Worm (Caenorhabditis elegans): ENCODE measurements around the gene F46C8.1.

F46C8.1 gene

DNA sequence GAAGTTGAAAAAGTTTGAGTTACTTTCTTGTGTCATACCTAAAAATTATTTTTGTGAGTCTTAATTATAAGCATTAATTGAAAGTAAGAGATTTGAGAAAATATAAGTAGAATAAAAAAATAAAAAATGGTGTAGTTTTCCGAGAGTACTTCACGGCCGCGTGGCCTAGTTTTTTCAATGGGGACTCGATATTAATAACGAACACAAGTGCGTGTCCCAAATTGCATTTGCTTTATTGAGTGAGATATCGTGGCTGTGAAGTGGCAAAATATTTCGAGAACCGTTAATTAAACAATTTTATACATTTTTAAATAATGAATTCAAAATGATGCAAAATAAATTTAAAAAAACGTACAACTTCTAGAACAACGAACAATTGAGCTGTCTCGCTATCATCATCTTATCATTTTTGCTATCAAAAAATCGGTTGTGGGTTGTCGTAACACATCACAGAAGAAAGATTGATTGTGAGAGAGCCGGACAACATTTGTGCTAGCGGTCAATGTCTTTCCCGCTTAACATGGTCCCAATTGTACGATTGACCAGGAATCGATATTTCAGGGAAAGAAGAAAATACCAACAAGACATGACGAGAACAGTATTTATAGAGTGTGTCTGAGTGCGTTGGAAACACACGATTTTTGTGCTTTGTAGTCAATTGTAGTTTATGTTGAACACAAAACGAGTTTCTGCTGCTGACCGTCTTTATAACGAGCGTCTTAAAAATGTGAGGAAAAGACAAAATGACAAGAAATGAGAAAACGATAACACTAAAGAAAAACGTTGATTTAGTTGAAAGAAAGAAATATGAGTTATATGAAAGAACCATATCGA is 21.6 kb downstream of the F46C8.1 start, which contains the start of gene apy-1 (continued):
- no peak for TF ChIP-seq nhr-10 (tag; optimal IDR thresholded peaks at IDR 0.05)
- TF ChIP-seq D1046.2 (GFP tag; IDR thresholded peaks at IDR 0.05), result no peak
- TF ChIP-seq hmg-1.1 (GFP tag; IDR thresholded peaks at IDR 0.05), result no peak
- TF ChIP-seq F10B5.3 (tag; optimal IDR thresholded peaks at IDR 0.05), result no peak
- TF ChIP-seq ztf-7 (tag; optimal IDR thresholded peaks at IDR 0.05), result no peak
- TF ChIP-seq nhr-76 (tag; optimal IDR thresholded peaks at IDR 0.05), result no peak
- TF ChIP-seq aly-2 (tag; optimal IDR thresholded peaks at IDR 0.05), result no peak
- no peak for TF ChIP-seq lin-1 (GFP tag; IDR thresholded peaks at IDR 0.05)
- TF ChIP-seq Y48G9A.11 (GFP tag; IDR thresholded peaks at IDR 0.05), result no peak
- TF ChIP-seq daf-12 (tag; optimal IDR thresholded peaks at IDR 0.05), result no peak
- TF ChIP-seq F49E8.2 (tag; optimal IDR thresholded peaks at IDR 0.05; ENCODE audit: borderline replicate concordance), result no peak
- no peak for TF ChIP-seq nhr-237 (tag; optimal IDR thresholded peaks at IDR 0.05)
- no peak for TF ChIP-seq Y75B8A.6 (GFP tag; IDR thresholded peaks at IDR 0.05)
- TF ChIP-seq Y5F2A.4 (GFP tag; optimal IDR thresholded peaks at IDR 0.05), result no peak
- TF ChIP-seq zip-2 (tag; optimal IDR thresholded peaks at IDR 0.05), result no peak
- no peak for TF ChIP-seq arid-1 (GFP tag; conservative IDR thresholded peaks at IDR 0.05)
- TF ChIP-seq zag-1 (tag; optimal IDR thresholded peaks at IDR 0.05), result no peak
- no peak for TF ChIP-seq tag-97 (GFP tag; IDR thresholded peaks at IDR 0.05)
- no peak for TF ChIP-seq ceh-82 (tag; optimal IDR thresholded peaks at IDR 0.05)

- TF ChIP-seq F10B5.3 (tag; optimal IDR thresholded peaks at IDR 0.05), result no peak
- no peak for TF ChIP-seq dmd-8 (GFP tag; IDR thresholded peaks at IDR 0.05)
- TF ChIP-seq Y48G9A.11 (GFP tag; IDR thresholded peaks at IDR 0.05), result no peak
- TF ChIP-seq Y105C5A.15 (GFP tag; IDR thresholded peaks at IDR 0.05), result no peak
- TF ChIP-seq mep-1 (tag; optimal IDR thresholded peaks at IDR 0.05), result no peak
- no peak for TF ChIP-seq ztf-11 (tag; optimal IDR thresholded peaks at IDR 0.05)
- TF ChIP-seq unc-130 (GFP tag; optimal IDR thresholded peaks at IDR 0.05), result no peak
Measured at ce11 chrX:7572057-7572456, 23.8 kb downstream of the F46C8.1 start, which contains the start of gene pcyt-1. TSS of gene pcyt-1 (plus strand) at chrX:7572357.

- TF ChIP-seq R02D3.7 (tag; optimal IDR thresholded peaks at IDR 0.05), result no peak
- no peak for TF ChIP-seq nhr-77 (tag; optimal IDR thresholded peaks at IDR 0.05)
- TF ChIP-seq aha-1 (tag), result peak; percentile 5
- TF ChIP-seq ama-1 (optimal IDR thresholded peaks at IDR 0.05), result no peak
- no peak for TF ChIP-seq spr-3 (GFP tag; optimal IDR thresholded peaks at IDR 0.05)
Measured at ce11 chrX:7573172-7573571, 24.9 kb downstream of the F46C8.1 start.

DNA sequence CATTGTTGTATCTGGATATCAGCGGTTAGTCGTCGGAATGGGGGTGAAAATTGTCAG is 25.1 kb downstream of the F46C8.1 start, which contains the start of the genes unc-98 and F08C6.18:
Gene unc-98, minus strand, starts transcription at position 48 of the 57 bp plus-strand sequence.
Gene F08C6.18, minus strand, starts transcription at position 57 of the 57 bp plus-strand sequence.
- no peak for TF ChIP-seq ztf-11 (tag; optimal IDR thresholded peaks at IDR 0.05)
- no peak for TF ChIP-seq pqm-1 (tag; optimal IDR thresholded peaks at IDR 0.05)
- TF ChIP-seq zip-2 (tag; optimal IDR thresholded peaks at IDR 0.05), result no peak
- TF ChIP-seq nhr-41 (GFP tag; IDR thresholded peaks at IDR 0.05), result no peak
- no peak for TF ChIP-seq lin-1 (GFP tag; IDR thresholded peaks at IDR 0.05)
- no peak for TF ChIP-seq fos-1 (tag; optimal IDR thresholded peaks at IDR 0.05)
- TF ChIP-seq daf-8 (GFP tag; IDR thresholded peaks at IDR 0.05), result no peak
- no peak for TF ChIP-seq F26F4.8 (GFP tag; conservative IDR thresholded peaks at IDR 0.05)
- TF ChIP-seq aha-1 (tag), result no peak
- no peak for TF ChIP-seq nhr-76 (tag; optimal IDR thresholded peaks at IDR 0.05)
- no peak for TF ChIP-seq nhr-111 (GFP tag; optimal IDR thresholded peaks at IDR 0.05)
- TF ChIP-seq Y105C5A.15 (GFP tag; IDR thresholded peaks at IDR 0.05), result no peak
- TF ChIP-seq nhr-48 (tag; optimal IDR thresholded peaks at IDR 0.05), result no peak
- no peak for TF ChIP-seq nhr-237 (tag; optimal IDR thresholded peaks at IDR 0.05)
- TF ChIP-seq nhr-25 (tag; optimal IDR thresholded peaks at IDR 0.05; ENCODE audit: borderline replicate concordance, insufficient read depth), result no peak
- TF ChIP-seq T20F7.1 (GFP tag; optimal IDR thresholded peaks at IDR 0.05), result no peak
- TF ChIP-seq F49E8.2 (tag; optimal IDR thresholded peaks at IDR 0.05; ENCODE audit: borderline replicate concordance), result no peak
